Fruit fly (Drosophila melanogaster): ENCODE measurements around the gene betaTub85D.

- TF ChIP-seq pum (GFP tag; optimal IDR thresholded peaks at IDR 0.05) (no peak), Nf-YC (tag; optimal IDR thresholded peaks at IDR 0.05) (no peak), CG12391 (tag; optimal IDR thresholded peaks at IDR 0.05) (no peak), CG7357 (GFP tag; IDR thresholded peaks at IDR 0.05) (no peak), az2 (GFP tag; optimal IDR thresholded peaks at IDR 0.05) (no peak), CG9876 (GFP tag; optimal IDR thresholded peaks at IDR 0.05) (no peak), Eip74EF (GFP tag; optimal IDR thresholded peaks at IDR 0.05) (no peak), mirr (GFP tag; optimal IDR thresholded peaks at IDR 0.05) (no peak), CG11456 (GFP tag; IDR thresholded peaks at IDR 0.05) (no peak)
Measured at dm6 chr3R:9359393-9359792, 50.7 kb downstream of the betaTub85D start.

Measured in whole organism, embryonic.